Worm (Caenorhabditis elegans) whole organism, L3 larva: ENCODE measurements around the gene C44B11.6.

Experiments used
- R02D3.7 ChIP-seq: fragments of 150-350 bp; optimal IDR thresholded peaks from 2 replicates; lab custom pipeline; 2014; ENCODE audit warnings: missing biosample characterization, missing genetic modification characterization
- ZK546.5 ChIP-seq: sonication (generic microtip); optimal IDR thresholded peaks from 2 replicates; lab custom pipeline; 2017; ENCODE audit warnings: missing biosample characterization, missing genetic modification characterization
- aly-2 ChIP-seq: fragments of 150-350 bp; optimal IDR thresholded peaks from 2 replicates; lab custom pipeline; 2014; ENCODE audit warnings: missing biosample characterization, missing genetic modification characterization
- ama-1 ChIP-seq: fragments of 150-350 bp; optimal IDR thresholded peaks from 2 replicates; lab custom pipeline; 2018
- ceh-16 ChIP-seq: sonication (generic microtip); optimal IDR thresholded peaks from 2 replicates; lab custom pipeline; 2017; ENCODE audit warnings: missing biosample characterization, missing genetic modification characterization
- ceh-28 ChIP-seq: fragments of 150-350 bp; optimal IDR thresholded peaks from 2 replicates; lab custom pipeline; 2014; ENCODE audit warnings: missing biosample characterization, missing genetic modification reagents, missing genetic modification characterization
- egl-5 ChIP-seq: fragments of 150-350 bp; optimal IDR thresholded peaks from 2 replicates; lab custom pipeline; 2017; ENCODE audit warnings: missing biosample characterization, missing genetic modification reagents, missing genetic modification characterization, inconsistent platforms
- elt-2 ChIP-seq: sonication (generic microtip); optimal IDR thresholded peaks from 2 replicates; lab custom pipeline; 2016; ENCODE audit warnings: missing genetic modification reagents, mild to moderate bottlenecking, missing genetic modification characterization, missing compliant biosample characterization
- elt-3 ChIP-seq, 3 experiments: fragments of 150-350 bp in 1 of 3; sonication (generic microtip) in 2 of 3; optimal IDR thresholded peaks; 2 replicates in 2 of 3; 4 replicates in 1 of 3; lab custom pipeline; 2014 to 2017; ENCODE audit warnings: missing biosample characterization in 3 of 3, missing genetic modification characterization in 3 of 3
- eor-1 ChIP-seq, 2 experiments: fragments of 150-350 bp; optimal IDR thresholded peaks; 2 replicates each; lab custom pipeline; 2014 to 2018; ENCODE audit warnings: missing biosample characterization in 2 of 2, missing genetic modification characterization in 2 of 2
- fkh-10 ChIP-seq: sonication (generic microtip); optimal IDR thresholded peaks from 2 replicates; lab custom pipeline; 2017; ENCODE audit warnings: missing biosample characterization, missing genetic modification reagents, missing genetic modification characterization
- jun-1 ChIP-seq: fragments of 150-350 bp; optimal IDR thresholded peaks from 2 replicates; lab custom pipeline; 2014; ENCODE audit warnings: missing biosample characterization, missing genetic modification reagents, missing genetic modification characterization
- lin-39 ChIP-seq: fragments of 150-350 bp; optimal IDR thresholded peaks from 2 replicates; lab custom pipeline; 2018; ENCODE audit warnings: missing biosample characterization, missing genetic modification reagents, missing genetic modification characterization
- lsy-12 ChIP-seq: sonication (generic microtip); optimal IDR thresholded peaks from 2 replicates; lab custom pipeline; 2016; ENCODE audit warnings: mild to moderate bottlenecking, missing genetic modification characterization, missing compliant biosample characterization
- mdl-1 ChIP-seq: fragments of 150-350 bp; optimal IDR thresholded peaks from 2 replicates; lab custom pipeline; 2014; ENCODE audit warnings: missing biosample characterization, missing genetic modification characterization
- mml-1 ChIP-seq: fragments of 150-350 bp; sonication (generic microtip); optimal IDR thresholded peaks from 3 replicates; lab custom pipeline; 2014; ENCODE audit warnings: missing biosample characterization, missing genetic modification characterization
- nfya-1 ChIP-seq: sonication (generic microtip); optimal IDR thresholded peaks from 2 replicates; lab custom pipeline; 2017; ENCODE audit warnings: missing genetic modification characterization, mild to moderate bottlenecking, missing compliant biosample characterization, antibody characterized with exemption, moderate library complexity; ENCODE audit not compliant: insufficient read depth
- nhr-11 ChIP-seq: fragments of 150-350 bp; optimal IDR thresholded peaks from 2 replicates; lab custom pipeline; 2014; ENCODE audit warnings: missing biosample characterization, missing genetic modification characterization
- nhr-23 ChIP-seq: fragments of 150-350 bp; optimal IDR thresholded peaks from 2 replicates; lab custom pipeline; 2014; ENCODE audit warnings: missing biosample characterization, missing genetic modification reagents, missing genetic modification characterization
- nhr-25 ChIP-seq: sonication (generic microtip); optimal IDR thresholded peaks from 2 replicates; lab custom pipeline; 2017; ENCODE audit warnings: missing biosample characterization, missing genetic modification characterization
- nhr-43 ChIP-seq: sonication (generic microtip); optimal IDR thresholded peaks from 2 replicates; lab custom pipeline; 2016; ENCODE audit warnings: mild to moderate bottlenecking, missing genetic modification characterization, missing compliant biosample characterization; ENCODE audit not compliant: poor library complexity, severe bottlenecking
- nhr-67 ChIP-seq: fragments of 150-350 bp; optimal IDR thresholded peaks from 2 replicates; lab custom pipeline; 2014; ENCODE audit warnings: missing biosample characterization, missing genetic modification characterization
- nhr-76 ChIP-seq: fragments of 150-350 bp; sonication (generic microtip); optimal IDR thresholded peaks from 5 replicates; lab custom pipeline; 2014; ENCODE audit warnings: missing biosample characterization, missing genetic modification characterization
- nhr-77 ChIP-seq: fragments of 150-350 bp; optimal IDR thresholded peaks from 2 replicates; lab custom pipeline; 2014; ENCODE audit warnings: missing biosample characterization, missing genetic modification characterization
- pha-4 ChIP-seq: fragments of 150-350 bp; optimal IDR thresholded peaks from 2 replicates; lab custom pipeline; 2014; ENCODE audit warnings: missing biosample characterization, missing genetic modification reagents, missing genetic modification characterization
- pqm-1 ChIP-seq: fragments of 150-350 bp; optimal IDR thresholded peaks from 2 replicates; lab custom pipeline; 2017; ENCODE audit warnings: missing biosample characterization, missing genetic modification characterization, inconsistent platforms
- sea-2 ChIP-seq: fragments of 150-350 bp; sonication (generic microtip); optimal IDR thresholded peaks from 4 replicates; lab custom pipeline; 2014; ENCODE audit warnings: missing biosample characterization, missing genetic modification reagents, missing genetic modification characterization
- skn-1 ChIP-seq: fragments of 150-350 bp; optimal IDR thresholded peaks from 2 replicates; lab custom pipeline; 2014; ENCODE audit warnings: missing biosample characterization, missing genetic modification characterization
- snpc-4 ChIP-seq: fragments of 150-350 bp; optimal IDR thresholded peaks from 2 replicates; lab custom pipeline; 2014; ENCODE audit warnings: missing biosample characterization, missing genetic modification characterization
- unc-39 ChIP-seq: sonication (generic microtip); optimal IDR thresholded peaks from 4 replicates; lab custom pipeline; 2017; ENCODE audit warnings: missing biosample characterization, missing genetic modification characterization
- unc-62 ChIP-seq: fragments of 150-350 bp; sonication (generic microtip); optimal IDR thresholded peaks from 4 replicates; lab custom pipeline; 2014; ENCODE audit warnings: missing biosample characterization, missing genetic modification reagents, missing genetic modification characterization
- zag-1 ChIP-seq: fragments of 150-350 bp; optimal IDR thresholded peaks from 2 replicates; lab custom pipeline; 2014; ENCODE audit warnings: missing biosample characterization, missing genetic modification characterization
- ztf-4 ChIP-seq: fragments of 150-350 bp; optimal IDR thresholded peaks from 2 replicates; lab custom pipeline; 2014; ENCODE audit warnings: missing biosample characterization, missing genetic modification characterization

The C44B11.6 gene

DNA sequence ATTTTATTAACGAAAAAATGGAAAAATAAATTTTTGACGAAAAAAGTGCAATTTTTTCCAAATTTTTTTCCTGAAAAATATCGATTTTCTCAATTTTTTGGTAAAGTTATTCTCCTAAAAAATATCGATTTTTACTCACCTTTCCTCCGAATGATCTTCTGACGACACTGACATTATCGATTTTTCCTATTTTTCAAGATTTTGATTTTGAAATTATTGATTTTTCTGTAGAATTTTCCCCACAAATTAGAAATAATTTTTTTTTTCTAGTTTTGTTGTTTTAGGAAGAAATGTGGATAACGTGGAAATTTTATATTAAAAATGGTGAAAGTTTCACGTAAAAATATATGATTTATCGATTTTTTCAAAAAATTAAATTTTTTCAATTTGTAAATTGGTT, 41.4 kb upstream of the C44B11.6 start:
- TF ChIP-seq snpc-4 (no peak), ZK546.5 (no peak), ceh-28 (tag; lab: Kevin White, UChicago) (peak; percentile 86)

DNA sequence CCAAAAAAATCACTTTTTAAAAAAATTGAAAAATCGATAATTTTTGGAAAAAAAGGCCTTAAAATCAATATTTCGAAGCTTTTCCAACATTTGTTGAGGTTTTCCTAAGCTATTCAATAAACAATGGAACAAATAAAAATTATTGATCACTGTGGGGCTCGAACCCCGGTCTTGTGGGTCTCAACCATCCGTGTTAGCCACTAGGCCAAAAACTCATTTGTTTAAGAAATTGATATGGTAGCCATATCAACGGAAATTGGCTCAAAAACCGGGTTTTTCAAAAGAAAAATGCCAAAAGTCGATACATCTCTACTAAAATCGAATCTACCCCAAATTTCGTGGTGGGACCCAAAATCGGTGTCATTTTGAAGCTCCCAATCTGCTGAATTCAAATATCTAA, 40.9 kb upstream of the C44B11.6 start:
- TF ChIP-seq elt-2 (tag; lab: Kevin White, UChicago) (peak; percentile 23), skn-1 (tag; lab: Kevin White, UChicago) (no peak)

DNA sequence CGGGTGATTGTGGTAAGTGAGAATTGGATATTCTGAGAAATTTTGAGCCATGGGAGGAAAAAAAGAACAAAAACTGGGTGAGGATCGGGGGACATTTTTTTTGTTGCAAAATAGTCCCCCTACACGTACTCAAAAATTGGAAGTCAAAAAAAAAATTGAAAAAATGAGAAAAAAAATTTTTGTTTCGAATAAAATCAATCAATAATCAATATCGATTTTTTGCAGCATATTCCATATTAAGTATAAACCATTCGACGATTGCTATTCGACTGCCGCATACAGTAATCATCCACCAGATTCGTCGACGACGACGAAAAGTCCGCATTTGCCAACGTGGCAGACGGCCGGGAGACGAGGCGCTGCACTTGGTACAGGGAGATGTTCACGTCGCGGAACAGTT, 40.3 kb upstream of the C44B11.6 start:
- TF ChIP-seq ceh-28 (tag; lab: Kevin White, UChicago) (peak; percentile 58), R02D3.7 (tag; lab: Kevin White, UChicago) (no peak)
- TF ChIP-seq, all 47 proteins: peak for 1

DNA sequence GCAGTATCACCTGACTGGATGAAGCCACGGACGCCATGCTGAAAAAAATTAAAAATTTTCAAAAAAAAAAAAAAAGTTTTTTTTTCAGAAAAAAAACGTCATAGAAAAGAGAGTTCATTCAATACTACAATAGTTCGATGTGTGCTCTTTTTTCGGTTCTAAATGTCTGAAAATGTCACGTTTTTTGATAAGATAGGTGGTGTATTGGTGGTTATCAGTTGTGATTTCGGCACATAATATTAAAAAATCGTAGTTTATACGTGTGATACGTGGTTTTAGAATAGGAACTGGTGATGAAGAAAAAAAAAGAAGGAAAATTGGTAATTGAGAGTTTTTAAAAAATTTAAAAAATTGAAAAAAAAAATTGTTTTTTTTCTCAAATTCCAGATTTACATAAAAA, 36.0 kb upstream of the C44B11.6 start:
- TF ChIP-seq mdl-1 (tag; lab: Kevin White, UChicago) (peak; percentile 23), nhr-11 (tag; lab: Kevin White, UChicago) (no peak), pqm-1 (tag; lab: Kevin White, UChicago) (peak; percentile 97), elt-2 (tag; lab: Kevin White, UChicago) (peak; percentile 93)

DNA sequence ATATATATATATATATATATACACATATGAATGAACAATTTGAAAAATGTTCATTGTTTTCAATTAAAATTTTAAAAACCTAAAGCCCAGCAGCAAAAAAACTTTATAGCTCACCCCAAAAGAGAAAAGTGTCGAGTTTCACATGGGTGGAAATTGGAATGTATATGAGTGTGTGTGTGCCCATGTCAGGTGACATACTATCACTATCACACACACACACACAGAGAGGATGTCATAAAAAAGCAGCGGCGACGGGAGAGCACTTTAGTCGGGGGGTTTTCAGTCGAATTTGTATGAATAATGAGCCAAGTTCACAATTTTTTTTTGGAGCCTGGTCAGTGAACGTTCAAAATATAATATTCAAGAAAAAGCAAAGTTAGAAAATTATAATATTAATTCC, 33.0 kb upstream of the C44B11.6 start:
- no peak for TF ChIP-seq nhr-67
- TF ChIP-seq egl-5 (tag; lab: Kevin White, UChicago), result no peak
- TF ChIP-seq pha-4 (tag; lab: Kevin White, UChicago), result peak; percentile 23
- TF ChIP-seq nhr-23 (tag; lab: Kevin White, UChicago), result no peak
- TF ChIP-seq sea-2 (GFP tag; lab: Kevin White, UChicago), result no peak
- no peak for TF ChIP-seq ztf-4
- TF ChIP-seq nhr-11 (tag; lab: Kevin White, UChicago), result no peak
- TF ChIP-seq jun-1 (tag; lab: Kevin White, UChicago), result peak; percentile 50
- no peak for TF ChIP-seq zag-1
- peak; percentile 71 for TF ChIP-seq pqm-1 (tag; lab: Kevin White, UChicago)
- TF ChIP-seq ZK546.5, result no peak
- TF ChIP-seq eor-1 (tag; optimal IDR thresholded peaks at IDR 0.05; lab: Kevin White, UChicago), result no peak
- no peak for TF ChIP-seq nhr-77 (tag; lab: Kevin White, UChicago)
- TF ChIP-seq ceh-28 (tag; lab: Kevin White, UChicago), result no peak
- no peak for TF ChIP-seq skn-1 (tag; lab: Kevin White, UChicago)
- TF ChIP-seq nhr-76 (tag; lab: Kevin White, UChicago), result no peak
- TF ChIP-seq elt-3 (tag; optimal IDR thresholded peaks at IDR 0.05; lab: Kevin White, UChicago), result no peak
- no peak for TF ChIP-seq nhr-25
- no peak for TF ChIP-seq unc-39
- peak; percentile 76 for TF ChIP-seq elt-2 (tag; lab: Kevin White, UChicago)
- TF ChIP-seq R02D3.7 (tag; lab: Kevin White, UChicago), result no peak
- TF ChIP-seq fkh-10 (GFP tag; lab: Kevin White, UChicago), result no peak
- no peak for TF ChIP-seq ama-1 (lab: Kevin White, UChicago)
- TF ChIP-seq ceh-16 (tag; lab: Kevin White, UChicago), result no peak

DNA sequence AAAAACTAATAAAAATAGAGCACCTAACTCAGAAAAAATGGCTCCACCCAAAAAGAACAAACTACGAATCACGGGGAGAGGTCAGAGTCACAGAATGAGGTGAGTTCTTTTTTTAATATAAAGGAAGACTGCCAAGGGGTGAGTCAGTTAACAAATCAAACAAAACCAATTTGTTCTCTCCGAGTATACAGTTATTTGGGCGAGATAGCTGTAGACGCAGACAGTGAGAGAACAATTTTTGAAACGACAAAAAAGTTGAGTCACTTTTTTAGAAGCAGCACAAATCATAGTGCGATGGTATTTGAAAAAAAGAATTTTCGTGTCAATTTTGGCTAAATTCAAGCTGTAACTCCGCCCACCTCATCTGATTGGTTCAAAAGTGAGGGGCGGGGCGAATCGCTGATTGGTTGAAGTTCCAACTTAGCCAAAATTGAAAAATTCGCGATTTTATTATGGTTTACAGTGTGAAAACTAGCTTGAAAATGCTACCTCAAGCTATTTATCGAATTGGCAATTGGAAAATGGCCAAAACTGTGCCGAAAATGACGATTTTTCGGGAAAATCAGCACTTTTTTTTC, 28.6 kb upstream of the C44B11.6 start:
- no peak for TF ChIP-seq pqm-1 (tag; lab: Kevin White, UChicago)
- TF ChIP-seq pha-4 (tag; lab: Kevin White, UChicago), result peak; percentile 83
- TF ChIP-seq nfya-1, result peak; percentile 81

DNA sequence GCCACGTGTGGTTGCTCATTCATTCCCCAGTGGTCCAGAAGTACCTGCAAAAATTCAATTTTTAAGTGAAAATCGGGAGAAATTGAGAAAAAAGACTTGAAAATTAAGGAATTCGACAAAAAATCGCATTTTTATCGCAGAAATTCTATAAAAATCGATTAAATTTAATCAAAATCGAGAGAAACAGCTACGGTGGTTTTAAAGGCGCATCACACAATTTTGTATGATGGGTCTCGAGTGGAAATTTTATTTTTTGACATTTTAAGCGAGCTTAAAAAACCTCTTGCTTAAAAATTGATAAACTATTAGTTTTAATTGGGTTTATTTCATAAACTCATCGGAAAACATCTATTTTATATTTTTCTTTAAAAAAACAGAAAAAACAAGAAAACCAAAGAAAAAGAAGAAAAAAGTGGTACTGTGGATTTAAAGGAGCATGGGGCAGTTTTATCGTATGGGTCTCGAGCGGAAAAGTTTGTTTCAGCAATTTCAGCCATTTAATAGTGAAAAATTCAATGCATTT, 25.8 kb upstream of the C44B11.6 start, which contains the start of gene nipa-1:
TSS of gene nipa-1 (minus strand) at position 51 of the 523 bp plus-strand sequence.
- TF ChIP-seq skn-1 (tag; lab: Kevin White, UChicago) (no peak), nhr-43 (no peak), nhr-23 (tag; lab: Kevin White, UChicago) (no peak), ZK546.5 (no peak), aly-2 (no peak), nhr-76 (tag; lab: Kevin White, UChicago) (no peak), nhr-25 (no peak), unc-62 (GFP tag; lab: Kevin White, UChicago) (no peak), mml-1 (tag; lab: Kevin White, UChicago) (no peak), lsy-12 (no peak), eor-1 (tag; optimal IDR thresholded peaks at IDR 0.05; lab: Kevin White, UChicago) (no peak), zag-1 (no peak), lin-39 (tag; lab: Kevin White, UChicago) (no peak)
